Worm (Caenorhabditis elegans) whole organism, L4 larva: ENCODE data around the gene cpg-19.

ENCODE experiments used
- D1046.2 ChIP-seq: fragments of 200-800 bp; sonication (Bioruptor generic); IDR thresholded peaks from 2 replicates; pipeline ENCODE4 v1.3.6; 2022; ENCODE audit warnings: missing genetic modification characterization, missing compliant biosample characterization
- F10B5.3 ChIP-seq: sonication (generic microtip); optimal IDR thresholded peaks from 2 replicates; lab custom pipeline; 2016; ENCODE audit warnings: mild to moderate bottlenecking, missing genetic modification characterization, missing compliant biosample characterization
- F49E8.2 ChIP-seq: sonication (generic microtip); optimal IDR thresholded peaks from 2 replicates; lab custom pipeline; 2016; ENCODE audit warnings: missing compliant biosample characterization, mild to moderate bottlenecking, missing genetic modification characterization, borderline replicate concordance
- R02D3.7 ChIP-seq: fragments of 150-350 bp; sonication (generic microtip); optimal IDR thresholded peaks from 3 replicates; lab custom pipeline; 2014; ENCODE audit warnings: missing biosample characterization, missing genetic modification characterization
- T20F7.1 ChIP-seq: fragments of 200-800 bp; sonication (Bioruptor generic); optimal IDR thresholded peaks from 2 replicates; lab custom pipeline; 2018; ENCODE audit warnings: mild to moderate bottlenecking, missing genetic modification characterization, missing compliant biosample characterization
- T26A8.4 ChIP-seq: fragments of 200-800 bp; sonication (Bioruptor generic); IDR thresholded peaks from 2 replicates; pipeline ENCODE4 v1.3.6; 2022; ENCODE audit warnings: missing genetic modification characterization, missing compliant biosample characterization
- ZK546.5 ChIP-seq, 2 experiments: sonication (generic microtip); optimal IDR thresholded peaks; 2 replicates each; lab custom pipeline; 2017; ENCODE audit warnings: missing biosample characterization in 2 of 2, missing genetic modification characterization in 2 of 2
- aha-1 ChIP-seq: fragments of 150-350 bp; peaks from one replicate; lab custom pipeline; 2014; ENCODE audit warnings: missing biosample characterization, missing genetic modification characterization
- ceh-20 ChIP-seq: fragments of 200-800 bp; sonication (Bioruptor generic); IDR thresholded peaks from 2 replicates; pipeline ENCODE4 v1.3.6; 2022; ENCODE audit warnings: missing genetic modification reagents, missing genetic modification characterization, missing compliant biosample characterization
- ceh-32 ChIP-seq: sonication (generic microtip); optimal IDR thresholded peaks from 2 replicates; lab custom pipeline; 2016; ENCODE audit warnings: mild to moderate bottlenecking, missing genetic modification characterization, missing compliant biosample characterization; ENCODE audit not compliant: poor library complexity
- ceh-44 ChIP-seq: fragments of 200-800 bp; sonication (Bioruptor generic); IDR thresholded peaks from 2 replicates; pipeline ENCODE4 v1.3.6; 2022; ENCODE audit warnings: missing genetic modification reagents, missing genetic modification characterization, missing compliant biosample characterization
- ceh-62 ChIP-seq: sonication (generic microtip); optimal IDR thresholded peaks from 2 replicates; lab custom pipeline; 2017; ENCODE audit warnings: missing biosample characterization, missing genetic modification characterization
- ceh-82 ChIP-seq: sonication (generic microtip); optimal IDR thresholded peaks from 2 replicates; lab custom pipeline; 2017; ENCODE audit warnings: missing biosample characterization, missing genetic modification characterization
- cey-2 ChIP-seq: sonication (generic microtip); optimal IDR thresholded peaks from 3 replicates; lab custom pipeline; 2017; ENCODE audit warnings: missing genetic modification characterization, mild to moderate bottlenecking, missing compliant biosample characterization, antibody characterized with exemption, borderline replicate concordance; ENCODE audit not compliant: insufficient read depth
- daf-12 ChIP-seq: fragments of 150-350 bp; optimal IDR thresholded peaks from 2 replicates; lab custom pipeline; 2014; ENCODE audit warnings: missing biosample characterization, missing genetic modification reagents, missing genetic modification characterization
- dmd-6 ChIP-seq: fragments of 200-800 bp; sonication (Bioruptor generic); IDR thresholded peaks from 2 replicates; pipeline ENCODE4 v1.3.6; 2022; ENCODE audit warnings: missing genetic modification reagents, missing genetic modification characterization, missing compliant biosample characterization
- dmd-9 ChIP-seq: fragments of 200-800 bp; sonication (Bioruptor generic); IDR thresholded peaks from 2 replicates; pipeline ENCODE4 v1.3.6; 2022; ENCODE audit warnings: missing genetic modification reagents, missing genetic modification characterization, missing compliant biosample characterization
- dpl-1 ChIP-seq: fragments of 150-350 bp; optimal IDR thresholded peaks from 2 replicates; lab custom pipeline; 2014; ENCODE audit warnings: missing biosample characterization, missing genetic modification reagents, missing genetic modification characterization
- egl-43 ChIP-seq: fragments of 200-800 bp; sonication (Bioruptor generic); IDR thresholded peaks from 2 replicates; pipeline ENCODE4 v1.3.6; 2022; ENCODE audit warnings: missing genetic modification reagents, missing genetic modification characterization, missing compliant biosample characterization
- gei-8 ChIP-seq: fragments of 200-800 bp; sonication (Bioruptor generic); optimal IDR thresholded peaks from 2 replicates; lab custom pipeline; 2018; ENCODE audit warnings: mild to moderate bottlenecking, missing genetic modification characterization, missing compliant biosample characterization
- hlh-11 ChIP-seq: fragments of 200-800 bp; sonication (Bioruptor generic); optimal IDR thresholded peaks from 2 replicates; lab custom pipeline; 2018; ENCODE audit warnings: mild to moderate bottlenecking, missing genetic modification characterization, missing compliant biosample characterization
- hmg-1.1 ChIP-seq: fragments of 200-800 bp; sonication (Bioruptor generic); IDR thresholded peaks from 2 replicates; pipeline ENCODE4 v1.3.6; 2022; ENCODE audit warnings: missing genetic modification reagents, missing genetic modification characterization, missing compliant biosample characterization
- lim-7 ChIP-seq: fragments of 200-800 bp; sonication (Bioruptor generic); IDR thresholded peaks from 2 replicates; pipeline ENCODE4 v1.3.6; 2022; ENCODE audit warnings: missing genetic modification characterization, missing compliant biosample characterization
- lin-13 ChIP-seq: fragments of 150-350 bp; optimal IDR thresholded peaks from 2 replicates; lab custom pipeline; 2014; ENCODE audit warnings: missing biosample characterization, missing genetic modification reagents, missing genetic modification characterization
- lin-29 ChIP-seq: fragments of 200-800 bp; sonication (Bioruptor generic); IDR thresholded peaks from 2 replicates; pipeline ENCODE4 v1.3.6; 2022; ENCODE audit warnings: missing genetic modification reagents, missing genetic modification characterization, missing compliant biosample characterization
- lin-38 ChIP-seq: fragments of 200-800 bp; sonication (Bioruptor generic); IDR thresholded peaks from 2 replicates; pipeline ENCODE4 v1.3.6; 2022; ENCODE audit warnings: missing genetic modification reagents, missing genetic modification characterization, missing compliant biosample characterization
- lin-39 ChIP-seq: fragments of 150-350 bp; optimal IDR thresholded peaks from 2 replicates; lab custom pipeline; 2014; ENCODE audit warnings: missing biosample characterization, missing genetic modification reagents, missing genetic modification characterization
- lsy-2 ChIP-seq, 2 experiments: fragments of 150-350 bp in 1 of 2; sonication (generic microtip) in 1 of 2; optimal IDR thresholded peaks; 2 replicates each; lab custom pipeline; 2014 to 2017; ENCODE audit warnings: missing biosample characterization in 2 of 2, missing genetic modification characterization in 2 of 2
- mdl-1 ChIP-seq, 2 experiments: fragments of 150-350 bp in 1 of 2; sonication (generic microtip) in 1 of 2; optimal IDR thresholded peaks; 2 replicates each; lab custom pipeline; 2014 to 2017; ENCODE audit warnings: missing biosample characterization in 2 of 2, missing genetic modification characterization in 2 of 2
- mdt-29 ChIP-seq: fragments of 200-800 bp; sonication (Bioruptor generic); IDR thresholded peaks from 2 replicates; pipeline ENCODE4 v1.3.6; 2022; ENCODE audit warnings: missing genetic modification reagents, missing genetic modification characterization, missing compliant biosample characterization
- mxl-2 ChIP-seq: fragments of 200-800 bp; sonication (Bioruptor generic); conservative IDR thresholded peaks from 2 replicates; pipeline ENCODE4 v1.3.6; 2022; ENCODE audit warnings: missing genetic modification reagents, missing genetic modification characterization, missing compliant biosample characterization
- nhr-10 ChIP-seq: fragments of 150-350 bp; optimal IDR thresholded peaks from 2 replicates; lab custom pipeline; 2014; ENCODE audit warnings: missing biosample characterization, missing genetic modification characterization
- nhr-102 ChIP-seq: sonication (generic microtip); optimal IDR thresholded peaks from 2 replicates; lab custom pipeline; 2016; ENCODE audit warnings: mild to moderate bottlenecking, missing genetic modification characterization, moderate library complexity, missing compliant biosample characterization
- nhr-111 ChIP-seq: fragments of 200-800 bp; sonication (Bioruptor generic); optimal IDR thresholded peaks from 2 replicates; lab custom pipeline; 2018; ENCODE audit warnings: mild to moderate bottlenecking, missing genetic modification characterization, missing compliant biosample characterization
- nhr-41 ChIP-seq: fragments of 200-800 bp; sonication (Bioruptor generic); IDR thresholded peaks from 2 replicates; pipeline ENCODE4 v1.3.6; 2022; ENCODE audit warnings: missing genetic modification reagents, missing genetic modification characterization, missing compliant biosample characterization
- nhr-48 ChIP-seq: sonication (generic microtip); optimal IDR thresholded peaks from 2 replicates; lab custom pipeline; 2016; ENCODE audit warnings: mild to moderate bottlenecking, missing genetic modification characterization, missing compliant biosample characterization
- nhr-6 ChIP-seq: fragments of 150-350 bp; optimal IDR thresholded peaks from 2 replicates; lab custom pipeline; 2014; ENCODE audit warnings: missing biosample characterization, missing genetic modification characterization
- nhr-76 ChIP-seq: fragments of 150-350 bp; optimal IDR thresholded peaks from 2 replicates; lab custom pipeline; 2014; ENCODE audit warnings: missing biosample characterization, missing genetic modification characterization
- nhr-77 ChIP-seq: fragments of 150-350 bp; optimal IDR thresholded peaks from 2 replicates; lab custom pipeline; 2014; ENCODE audit warnings: missing biosample characterization, missing genetic modification characterization
- pqm-1 ChIP-seq: sonication (generic microtip); optimal IDR thresholded peaks from 2 replicates; lab custom pipeline; 2017; ENCODE audit warnings: missing biosample characterization, missing genetic modification characterization
- sdz-12 ChIP-seq: fragments of 200-800 bp; sonication (Bioruptor generic); optimal IDR thresholded peaks from 2 replicates; lab custom pipeline; 2018; ENCODE audit warnings: mild to moderate bottlenecking, missing genetic modification characterization, missing compliant biosample characterization
- set-16 ChIP-seq: fragments of 200-800 bp; sonication (Bioruptor generic); IDR thresholded peaks from 2 replicates; pipeline ENCODE4 v1.3.6; 2022; ENCODE audit warnings: missing genetic modification reagents, missing genetic modification characterization, missing compliant biosample characterization
- skn-1 ChIP-seq: fragments of 150-350 bp; optimal IDR thresholded peaks from 2 replicates; lab custom pipeline; 2014; ENCODE audit warnings: missing biosample characterization, missing genetic modification characterization
- spr-1 ChIP-seq: sonication (generic microtip); optimal IDR thresholded peaks from 2 replicates; lab custom pipeline; 2016; ENCODE audit warnings: mild to moderate bottlenecking, missing genetic modification characterization, missing compliant biosample characterization
- spr-3 ChIP-seq: fragments of 200-800 bp; sonication (Bioruptor generic); optimal IDR thresholded peaks from 2 replicates; lab custom pipeline; 2018; ENCODE audit warnings: mild to moderate bottlenecking, missing genetic modification characterization, missing compliant biosample characterization
- unc-130 ChIP-seq: sonication (generic microtip); optimal IDR thresholded peaks from 2 replicates; lab custom pipeline; 2016; ENCODE audit warnings: missing genetic modification reagents, missing genetic modification characterization, missing compliant biosample characterization
- zag-1 ChIP-seq: fragments of 150-350 bp; optimal IDR thresholded peaks from 2 replicates; lab custom pipeline; 2014; ENCODE audit warnings: missing biosample characterization, missing genetic modification characterization
- zfp-2 ChIP-seq: sonication (generic microtip); optimal IDR thresholded peaks from 2 replicates; lab custom pipeline; 2016; ENCODE audit warnings: mild to moderate bottlenecking, missing genetic modification characterization, missing compliant biosample characterization
- zip-2 ChIP-seq: fragments of 150-350 bp; optimal IDR thresholded peaks from 2 replicates; lab custom pipeline; 2014; ENCODE audit warnings: missing biosample characterization, missing genetic modification characterization
- ztf-11 ChIP-seq: fragments of 150-350 bp; optimal IDR thresholded peaks from 2 replicates; lab custom pipeline; 2014; ENCODE audit warnings: missing biosample characterization, missing genetic modification characterization

The cpg-19 gene

DNA sequence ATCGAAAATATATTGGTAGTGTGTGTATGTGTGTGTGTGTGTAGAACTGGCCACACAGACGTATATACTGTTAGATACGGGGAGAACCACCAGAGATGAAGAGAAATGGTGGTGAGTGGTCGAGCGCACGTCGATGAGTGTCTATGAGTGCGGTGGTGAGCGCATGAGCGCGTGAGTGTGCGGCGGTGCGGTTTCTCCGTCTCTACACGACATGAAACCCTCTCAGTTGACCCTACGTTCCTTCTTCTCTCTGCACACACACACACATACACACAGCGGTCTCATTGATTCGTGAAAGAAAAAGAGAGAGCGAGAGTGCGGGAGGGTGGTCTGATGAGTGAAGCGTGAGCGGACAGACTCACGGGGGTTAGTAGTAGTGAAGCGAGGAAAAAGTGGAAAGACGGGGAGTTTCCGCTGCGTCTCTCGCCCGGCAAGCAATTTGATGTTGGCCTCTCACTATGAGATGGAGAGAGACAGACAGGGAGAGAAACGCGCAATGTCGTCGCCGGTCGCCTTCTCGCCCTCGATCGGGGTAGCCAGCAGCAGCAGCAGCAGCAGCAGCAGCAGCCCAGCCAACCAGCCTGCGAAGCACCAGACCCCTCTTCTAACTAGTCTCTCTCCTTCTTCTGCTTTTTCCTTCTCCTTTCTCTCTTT is 9.2 kb upstream of the cpg-19 start (continued):
- TF ChIP-seq spr-3 (GFP tag; lab: Kevin White, UChicago): peak; percentile 67
- TF ChIP-seq lin-29 (GFP tag; lab: Robert Waterston, UW): peak; percentile 78; the same call in 1 of the 2 replicates
- peak; percentile 28 for TF ChIP-seq lin-39 (tag; lab: Kevin White, UChicago)
- peak; percentile 83 for TF ChIP-seq F10B5.3 (tag; lab: Kevin White, UChicago)
- no peak for TF ChIP-seq daf-12 (tag; lab: Kevin White, UChicago)
- peak; percentile 66; the same call in 1 of the 2 replicates for TF ChIP-seq nhr-41 (GFP tag; lab: Robert Waterston, UW)
- no peak for TF ChIP-seq ceh-62
- TF ChIP-seq ceh-32 (tag; lab: Kevin White, UChicago): peak; percentile 67
- peak; percentile 92 to 97 for TF ChIP-seq mdl-1 (tag; optimal IDR thresholded peaks at IDR 0.05; lab: Kevin White, UChicago)
- peak; percentile 93 for TF ChIP-seq gei-8
- TF ChIP-seq ceh-82 (tag; lab: Kevin White, UChicago): no peak
- peak; percentile 63 for TF ChIP-seq lin-38 (GFP tag; lab: Robert Waterston, UW)
- peak; percentile 95 for TF ChIP-seq hmg-1.1
- peak; percentile 46 for TF ChIP-seq zip-2 (tag; lab: Kevin White, UChicago)
- TF ChIP-seq ztf-11 (tag; lab: Kevin White, UChicago): peak; percentile 31
- TF ChIP-seq ceh-20 (GFP tag; lab: Robert Waterston, UW): peak; percentile 95
- peak; percentile 36 for TF ChIP-seq pqm-1
- TF ChIP-seq nhr-6: peak; percentile 92
- TF ChIP-seq mxl-2: 0 out of 2 replicates have a peak, but pooled peaks have one; percentile 14
- TF ChIP-seq R02D3.7: no peak
- TF ChIP-seq T26A8.4 (GFP tag; lab: Robert Waterston, UW): peak; percentile 90
- TF ChIP-seq hlh-11 (tag; lab: Kevin White, UChicago): peak; percentile 99
- TF ChIP-seq dmd-6 (GFP tag; lab: Robert Waterston, UW): peak; percentile 97
- peak; percentile 86 to 87 for TF ChIP-seq lsy-2 (tag; optimal IDR thresholded peaks at IDR 0.05; lab: Kevin White, UChicago)
- TF ChIP-seq sdz-12 (GFP tag; lab: Kevin White, UChicago): peak; percentile 75
- TF ChIP-seq D1046.2: no peak
- peak; percentile 88 for TF ChIP-seq lin-13
- TF ChIP-seq set-16 (GFP tag; lab: Robert Waterston, UW): peak; percentile 100
- TF ChIP-seq nhr-10: peak; percentile 95
- peak; percentile 36; the same call in 1 of the 2 replicates for TF ChIP-seq mdt-29
- TF ChIP-seq cey-2: peak; percentile 39
- peak in 1 of 2 experiments; percentile 34 for TF ChIP-seq ZK546.5 (tag; optimal IDR thresholded peaks at IDR 0.05; lab: Kevin White, UChicago)
- peak; percentile 94 for TF ChIP-seq spr-1 (tag; lab: Kevin White, UChicago)
- TF ChIP-seq dmd-9 (GFP tag; lab: Robert Waterston, UW): peak; percentile 74
- TF ChIP-seq nhr-111 (GFP tag; lab: Kevin White, UChicago): peak; percentile 39
- TF ChIP-seq egl-43 (GFP tag; lab: Robert Waterston, UW): peak; percentile 72; the same call in 1 of the 2 replicates
- TF ChIP-seq skn-1: peak; percentile 65
- TF ChIP-seq T20F7.1 (GFP tag; lab: Kevin White, UChicago): peak; percentile 87
- peak; percentile 90 for TF ChIP-seq nhr-102
- peak; percentile 57 for TF ChIP-seq zag-1
- peak; percentile 31 for TF ChIP-seq nhr-77 (tag; lab: Kevin White, UChicago)
- TF ChIP-seq aha-1 (tag; lab: Kevin White, UChicago): peak; percentile 100
- TF ChIP-seq nhr-76 (tag; lab: Kevin White, UChicago): peak; percentile 67
- peak; percentile 96 for TF ChIP-seq nhr-48
- TF ChIP-seq F49E8.2: no peak
- no peak for TF ChIP-seq unc-130 (GFP tag; lab: Kevin White, UChicago)
- TF ChIP-seq ceh-44 (GFP tag; lab: Robert Waterston, UW): no peak
- TF ChIP-seq lim-7 (GFP tag; lab: Robert Waterston, UW): no peak; the same call in 1 of the 2 replicates
- peak; percentile 58 for TF ChIP-seq zfp-2 (tag; lab: Kevin White, UChicago)
- peak; percentile 62 for TF ChIP-seq dpl-1 (GFP tag; lab: Kevin White, UChicago)
